Worm (Caenorhabditis elegans): Measurements from ENCODE around the gene memi-2.
"Not testable (repeated sequence)": the region's sequence is repeated elsewhere in the genome, so short reads cannot be mapped to it uniquely, and the experiment has no call there.

DNA sequence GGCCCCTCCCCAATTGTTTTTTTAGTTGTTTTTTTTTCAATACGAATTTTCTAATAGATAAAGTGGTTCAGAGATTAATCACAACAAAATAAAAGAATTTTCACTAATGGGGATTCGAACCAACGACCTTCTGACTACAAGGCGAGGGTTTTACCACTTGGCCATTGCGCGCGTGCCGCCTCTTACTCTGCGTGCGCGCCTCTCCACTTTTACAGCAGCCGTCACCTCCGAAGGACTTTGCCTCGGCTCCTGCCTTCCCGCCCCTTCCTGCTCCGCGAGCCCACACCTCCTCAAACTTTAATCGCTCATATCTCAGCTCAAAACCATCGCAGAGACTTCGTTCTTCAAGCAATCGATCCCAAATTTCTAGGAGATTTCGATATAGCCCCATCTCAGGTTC, 29.8 kb upstream of the memi-2 start:
- TF ChIP-seq ceh-82 (tag; optimal IDR thresholded peaks at IDR 0.05); skn-1 (tag; optimal IDR thresholded peaks at IDR 0.05); lin-39 (tag; optimal IDR thresholded peaks at IDR 0.05); unc-130 (tag; optimal IDR thresholded peaks at IDR 0.05); lin-35 (GFP tag; optimal IDR thresholded peaks at IDR 0.05): not testable (repeated sequence)
- TF ChIP-seq tbx-2 (tag; optimal IDR thresholded peaks at IDR 0.05) (peak; percentile 11), snpc-4 (tag; optimal IDR thresholded peaks at IDR 0.05) (peak; percentile 50)

All from whole organism, L1 larva.